Fruit fly (Drosophila melanogaster) whole organism: ENCODE measurements around the gene side-III.

ENCODE experiments used
- CG8478 ChIP-seq: fragments of >200 bp; optimal IDR thresholded peaks from 2 replicates; lab custom pipeline; 2018; ENCODE audit warnings: inconsistent platforms
- Dll ChIP-seq: fragments of >200 bp; optimal IDR thresholded peaks from 2 replicates; lab custom pipeline; 2017
- EcR ChIP-seq, 2 experiments: fragments of >200 bp; optimal IDR thresholded peaks; 2 replicates each; lab custom pipeline; 2017; ENCODE audit warnings: missing biosample characterization in 2 of 2, missing genetic modification characterization in 2 of 2, missing genetic modification reagents in 2 of 2
- pan ChIP-seq: fragments of >200 bp; optimal IDR thresholded peaks from 2 replicates; lab custom pipeline; 2017
- psq ChIP-seq: fragments of >200 bp; optimal IDR thresholded peaks from 2 replicates; lab custom pipeline; 2017
- usp ChIP-seq: fragments of >200 bp; optimal IDR thresholded peaks from 2 replicates; lab custom pipeline; 2017; ENCODE audit warnings: missing biosample characterization, missing genetic modification characterization, mixed read lengths

side-III gene

DNA sequence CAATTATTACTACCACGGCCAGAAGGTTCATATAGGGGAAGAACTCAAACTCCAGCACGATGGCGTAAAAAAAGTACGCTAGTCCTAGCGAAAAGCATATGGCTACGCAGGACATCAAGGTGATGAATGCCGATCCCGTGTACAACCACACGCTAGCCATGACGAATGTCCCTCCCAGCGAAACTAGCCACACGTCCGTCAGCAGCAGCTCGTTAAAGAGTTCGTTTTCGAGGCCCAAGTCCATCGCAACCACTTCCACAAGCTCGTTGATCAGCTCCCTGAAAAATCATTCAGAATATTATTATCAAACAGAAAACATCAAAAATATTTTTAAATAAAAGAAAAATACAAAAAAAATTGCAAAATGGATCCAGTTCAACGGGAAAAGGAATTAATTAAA lies 106.3 kb downstream of the side-III start, which contains the start of gene CG34287:
CG34287 (plus strand) TSS at position 301 of the 400 bp plus-strand sequence.
- no peak for TF ChIP-seq usp (GFP tag; lab: Kevin White, UChicago)
- no peak for TF ChIP-seq EcR (GFP tag; optimal IDR thresholded peaks at IDR 0.05; lab: Kevin White, UChicago)
- TF ChIP-seq CG8478 (lab: Kevin White, UChicago): no peak
- no peak for TF ChIP-seq psq
- no peak for TF ChIP-seq pan
- TF ChIP-seq Dll (lab: Kevin White, UChicago): no peak

DNA sequence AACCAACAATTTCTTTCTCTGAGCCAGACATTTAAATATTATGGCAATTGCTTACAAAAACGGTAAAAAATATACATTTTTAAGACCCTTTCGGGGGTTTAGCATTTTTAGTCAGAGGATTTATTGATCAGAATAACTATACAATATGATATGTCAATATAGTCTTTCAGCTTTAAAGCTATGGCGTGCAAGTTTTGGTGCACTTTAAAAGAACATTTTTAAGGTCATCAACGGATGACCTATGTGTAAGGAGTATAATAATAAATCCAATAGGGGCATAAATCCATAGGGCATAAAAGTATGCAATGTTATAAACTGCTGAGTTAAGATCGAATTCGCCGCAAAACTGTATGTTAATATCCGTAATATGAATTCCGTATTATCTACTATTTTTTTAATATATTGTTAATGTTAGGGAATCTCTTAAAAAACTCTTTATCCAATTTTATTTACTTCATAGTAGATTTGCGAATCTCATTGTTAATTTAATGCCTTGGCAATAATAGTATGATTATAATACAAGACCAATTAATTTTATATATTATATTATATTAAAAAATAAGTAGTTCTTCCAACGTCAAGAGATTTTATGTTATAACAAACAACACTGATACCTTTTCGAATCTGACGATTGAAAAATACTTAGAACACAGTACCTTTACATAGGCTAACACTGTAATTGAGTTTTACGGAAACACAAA lies 112.6 kb downstream of the side-III start, which contains the start of gene CG14676:
CG14676 (plus strand) TSS at position 651 of the 701 bp plus-strand sequence.
- TF ChIP-seq EcR (GFP tag; optimal IDR thresholded peaks at IDR 0.05; lab: Kevin White, UChicago) (no peak), usp (GFP tag; lab: Kevin White, UChicago) (no peak), psq (no peak), CG8478 (lab: Kevin White, UChicago) (no peak), Dll (lab: Kevin White, UChicago) (no peak), pan (no peak)

DNA sequence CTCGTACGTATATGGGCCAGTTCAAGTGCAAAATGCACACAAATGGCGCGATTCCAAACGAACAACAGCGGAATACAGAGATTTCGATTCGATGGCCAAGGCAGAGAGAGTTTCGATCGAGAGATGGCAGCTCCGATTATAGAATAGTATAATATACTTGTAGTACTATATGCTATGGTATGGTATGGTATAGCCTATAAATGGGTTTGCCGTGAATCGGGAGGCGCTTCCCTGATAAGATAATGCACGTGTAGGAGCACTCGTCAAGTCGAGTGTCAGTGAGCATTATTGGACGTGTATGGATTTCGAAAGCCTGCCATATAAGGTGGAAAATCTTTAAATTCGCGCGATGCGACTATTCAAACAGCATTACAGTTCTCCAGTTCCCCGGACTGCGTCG lies 115.8 kb downstream of the side-III start:
- TF ChIP-seq CG8478 (lab: Kevin White, UChicago) (no peak), EcR (GFP tag; optimal IDR thresholded peaks at IDR 0.05; lab: Kevin White, UChicago) (no peak), psq (no peak), pan (no peak), Dll (lab: Kevin White, UChicago) (no peak), usp (GFP tag; lab: Kevin White, UChicago) (no peak)

DNA sequence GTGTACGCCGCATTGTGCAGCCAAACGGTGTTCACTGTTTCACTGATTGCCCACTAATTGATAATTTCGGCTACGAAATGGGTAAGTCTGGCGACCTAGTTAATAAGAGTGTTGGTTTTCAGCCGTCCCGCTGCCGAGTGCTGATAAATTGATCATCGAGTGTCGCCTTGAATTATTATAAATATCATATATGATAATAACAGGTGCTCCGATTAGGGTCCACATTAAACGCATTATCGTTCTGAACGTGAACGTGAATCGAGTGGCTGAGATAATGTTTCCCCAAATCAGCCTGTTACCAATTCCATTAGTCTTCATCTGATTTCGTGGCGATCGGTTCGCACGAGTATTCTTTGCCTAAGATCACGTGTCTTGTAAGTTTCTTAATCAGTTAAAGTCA lies 118.1 kb downstream of the side-III start:
- TF ChIP-seq psq (no peak), CG8478 (lab: Kevin White, UChicago) (no peak), Dll (lab: Kevin White, UChicago) (no peak), pan (no peak), usp (GFP tag; lab: Kevin White, UChicago) (no peak), EcR (GFP tag; optimal IDR thresholded peaks at IDR 0.05; lab: Kevin White, UChicago) (no peak)

DNA sequence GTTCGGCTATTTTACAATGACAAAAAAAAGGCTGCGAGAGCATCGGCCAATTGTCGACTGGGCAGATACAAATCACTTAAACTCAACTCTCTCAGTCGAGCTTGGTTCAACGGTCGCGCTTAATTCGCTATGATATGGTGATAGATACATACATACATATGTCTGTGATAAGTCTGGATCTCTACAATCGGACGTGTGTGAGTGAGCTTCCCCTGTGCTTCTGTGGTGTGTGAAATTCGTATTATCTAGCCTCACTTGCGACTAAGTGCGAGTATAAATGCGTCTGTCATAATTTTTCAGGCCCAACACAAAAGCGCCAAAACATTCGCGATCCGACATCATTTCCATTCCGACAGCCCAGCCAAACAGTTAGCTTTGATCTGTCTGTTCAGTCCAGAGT lies 118.5 kb downstream of the side-III start, which contains the start of gene CG1213:
CG1213 (plus strand) TSS at position 301 of the 400 bp plus-strand sequence.
- TF ChIP-seq EcR (GFP tag; optimal IDR thresholded peaks at IDR 0.05; lab: Kevin White, UChicago) (no peak), CG8478 (lab: Kevin White, UChicago) (no peak), Dll (lab: Kevin White, UChicago) (no peak), usp (GFP tag; lab: Kevin White, UChicago) (no peak), pan (no peak), psq (no peak)

DNA sequence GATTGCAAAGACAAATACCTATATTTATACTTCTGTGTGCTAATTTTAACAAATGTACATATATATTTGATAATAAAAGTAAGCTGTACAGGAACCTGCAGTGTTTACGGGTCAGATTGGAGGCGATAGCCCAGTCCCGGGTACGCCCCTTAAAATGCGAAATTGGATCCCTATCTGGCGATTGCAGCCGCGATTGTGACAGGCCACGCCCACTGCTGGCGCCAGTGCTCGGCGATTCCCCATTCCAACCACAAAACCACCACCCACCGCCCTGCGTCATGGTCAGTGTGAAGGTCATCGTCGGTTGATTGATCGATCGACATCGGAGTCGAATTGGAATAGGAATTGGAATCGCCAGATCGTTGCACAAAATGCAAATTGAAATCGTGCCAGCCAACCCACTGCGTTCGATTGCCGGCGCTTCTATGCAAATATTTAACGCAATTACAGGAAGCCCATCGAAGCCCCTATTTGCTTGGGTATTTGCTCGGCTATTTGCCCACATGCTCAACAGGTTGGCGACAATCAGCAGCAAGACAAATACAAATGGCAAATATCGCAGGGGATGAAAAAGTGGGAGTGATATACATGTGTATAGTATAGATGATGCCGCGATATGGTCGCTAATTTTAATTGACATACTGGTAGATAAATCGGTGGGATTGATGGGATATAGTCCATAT lies 120.5 kb downstream of the side-III start:
- TF ChIP-seq usp (GFP tag; lab: Kevin White, UChicago) (no peak), psq (no peak)

DNA sequence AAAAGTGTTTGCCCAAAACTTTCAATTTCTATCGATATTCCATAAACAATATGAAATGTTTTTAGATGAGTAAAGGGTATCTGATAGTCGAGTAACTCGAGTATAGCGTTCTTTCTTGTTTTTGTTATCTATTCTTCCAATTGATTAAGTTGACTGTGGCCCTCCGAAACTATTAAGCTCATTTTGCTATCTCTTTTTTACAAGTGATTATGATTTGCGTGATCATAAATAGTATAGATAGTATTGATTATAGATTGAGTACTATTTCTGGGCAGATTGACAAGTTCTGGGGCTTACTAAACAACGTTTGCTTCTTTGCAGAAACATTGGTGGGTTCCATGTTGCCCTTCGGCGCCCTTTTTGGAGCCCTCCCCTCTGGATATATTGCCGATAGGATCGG lies 122.8 kb downstream of the side-III start:
- TF ChIP-seq EcR (GFP tag; optimal IDR thresholded peaks at IDR 0.05; lab: Kevin White, UChicago): no peak
- TF ChIP-seq CG8478 (lab: Kevin White, UChicago): no peak
- TF ChIP-seq psq: no peak
- no peak for TF ChIP-seq usp (GFP tag; lab: Kevin White, UChicago)
- no peak for TF ChIP-seq Dll (lab: Kevin White, UChicago)
- TF ChIP-seq pan: no peak

DNA sequence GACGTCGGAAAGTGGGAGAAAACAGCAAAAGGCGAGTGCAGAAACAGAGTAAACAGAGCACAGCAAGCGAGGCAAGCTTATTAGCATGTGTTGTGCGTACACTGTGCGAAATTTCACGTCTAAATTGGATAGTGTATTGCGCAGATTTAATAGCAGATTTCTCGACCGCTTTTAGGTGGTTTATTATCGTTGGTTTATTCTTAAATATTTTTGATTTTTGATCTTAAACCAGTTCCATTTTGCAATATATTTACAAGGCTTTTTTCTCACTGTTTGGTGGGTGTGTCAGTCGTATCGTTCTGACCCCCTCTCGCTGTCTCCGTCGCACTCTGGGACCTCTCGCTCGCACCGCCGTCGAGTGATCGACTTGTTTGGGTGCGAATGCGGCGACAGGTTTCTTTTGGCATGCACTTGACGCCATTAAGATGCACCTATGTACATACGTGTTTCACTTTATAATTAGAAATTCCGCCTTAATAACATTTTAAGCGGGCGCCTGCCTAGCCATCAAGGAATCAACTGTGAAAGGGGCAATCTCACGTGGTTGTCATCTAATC lies 125.3 kb downstream of the side-III start:
- TF ChIP-seq CG8478 (lab: Kevin White, UChicago) (no peak), EcR (GFP tag; optimal IDR thresholded peaks at IDR 0.05; lab: Kevin White, UChicago) (no peak), usp (GFP tag; lab: Kevin White, UChicago) (no peak), Dll (lab: Kevin White, UChicago) (no peak), psq (no peak), pan (no peak)

DNA sequence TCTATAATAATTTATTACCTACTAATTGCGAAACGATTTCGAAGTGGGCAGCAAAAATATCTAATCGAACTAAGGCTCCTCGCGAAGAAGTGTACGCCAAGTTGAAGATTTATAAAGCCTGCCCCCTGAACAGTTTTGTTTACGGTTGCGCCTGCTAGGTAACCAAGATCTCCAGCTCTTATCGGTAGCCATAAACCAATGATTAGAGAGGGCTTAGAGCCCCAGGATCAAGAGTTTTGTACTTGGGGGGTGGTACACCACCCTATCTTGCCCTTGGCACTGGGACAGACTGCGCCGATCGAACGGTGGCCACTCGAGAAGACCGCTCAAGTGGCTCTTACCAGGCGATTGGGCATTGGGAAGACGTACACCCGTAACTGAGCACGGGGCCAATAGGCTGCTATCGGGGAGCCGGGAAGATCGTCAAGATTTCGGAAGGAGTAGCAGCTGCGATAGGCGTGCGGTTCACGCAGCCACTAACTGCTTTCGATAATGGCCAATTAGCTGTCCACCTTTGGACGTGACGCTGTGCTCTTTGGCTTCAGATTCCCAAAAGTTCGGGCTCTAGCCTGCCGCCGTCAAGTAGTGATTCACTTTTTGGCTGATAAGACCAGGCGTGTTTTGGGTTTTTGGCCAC lies 126.9 kb downstream of the side-III start:
- TF ChIP-seq EcR (GFP tag; optimal IDR thresholded peaks at IDR 0.05; lab: Kevin White, UChicago): no peak
- no peak for TF ChIP-seq pan
- no peak for TF ChIP-seq psq
- TF ChIP-seq usp (GFP tag; lab: Kevin White, UChicago): no peak

DNA sequence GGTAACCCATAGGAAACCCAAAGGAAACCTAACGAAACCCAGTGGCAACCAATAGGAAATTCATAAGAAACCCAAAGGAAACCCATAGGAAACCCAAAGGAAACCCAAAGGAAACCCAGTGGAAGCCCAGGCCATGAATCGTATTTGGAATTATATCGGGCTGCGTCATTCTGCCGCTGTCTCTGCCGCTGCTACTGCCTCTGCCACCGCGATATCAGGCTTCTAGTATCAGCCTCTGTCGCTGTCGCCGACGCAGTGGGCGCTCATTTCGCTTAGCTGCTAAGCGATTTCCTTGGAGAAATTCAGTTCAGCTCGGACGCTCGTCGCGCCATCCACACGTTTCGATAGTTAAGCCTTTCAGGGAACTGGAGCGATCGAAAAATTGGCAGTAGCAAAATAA lies 128.0 kb downstream of the side-III start, which contains the start of gene CG1208:
CG1208 (plus strand) TSS at position 301 of the 400 bp plus-strand sequence.
- TF ChIP-seq usp (GFP tag; lab: Kevin White, UChicago) (no peak), psq (no peak), CG8478 (lab: Kevin White, UChicago) (no peak)

DNA sequence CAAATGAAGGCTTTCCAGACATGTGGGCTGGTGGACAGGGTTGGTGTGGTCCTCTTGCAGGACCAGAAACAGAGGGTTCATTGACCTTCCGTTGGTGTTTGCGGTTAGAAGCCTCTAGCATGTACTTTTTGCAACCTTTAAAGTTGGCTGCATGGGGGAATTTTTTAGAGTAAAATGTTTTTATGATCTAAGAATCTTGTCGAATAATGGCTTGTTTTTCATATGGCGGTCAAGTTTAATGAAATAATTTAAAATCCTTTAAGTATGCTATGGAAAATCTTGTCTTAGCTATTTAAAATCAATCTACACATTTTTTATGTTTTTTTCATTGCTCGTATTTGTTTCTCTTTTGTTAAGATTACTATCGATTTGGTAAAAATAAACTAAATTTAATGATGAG lies 129.6 kb downstream of the side-III start, which contains the start of gene glob3:
glob3 (plus strand) TSS at position 301 of the 400 bp plus-strand sequence.
- TF ChIP-seq usp (GFP tag; lab: Kevin White, UChicago): no peak

DNA sequence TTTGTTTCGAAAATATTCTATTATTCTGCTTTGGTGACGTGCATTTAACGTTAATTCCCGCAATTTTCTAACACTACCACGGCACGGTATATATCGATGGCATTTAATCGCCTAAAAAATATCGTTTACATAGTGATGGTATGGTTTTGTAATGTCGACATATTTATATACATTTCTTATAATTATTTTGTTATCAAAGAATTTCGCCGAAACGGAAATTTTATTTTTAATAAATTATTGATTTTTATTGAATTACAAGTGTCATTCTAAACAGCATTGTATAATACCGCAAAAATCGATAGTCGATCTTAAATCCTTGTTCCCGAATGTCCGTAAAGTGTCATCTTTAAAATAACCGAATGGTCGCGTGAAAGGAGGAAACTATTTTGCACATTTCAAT lies 134.9 kb downstream of the side-III start, which contains the start of the genes Sec20 and dgrn:
Sec20 (minus strand) TSS at position 77 of the 400 bp plus-strand sequence.
dgrn (plus strand) TSS at position 160 of the 400 bp plus-strand sequence.
- no peak for TF ChIP-seq Dll (lab: Kevin White, UChicago)
- no peak for TF ChIP-seq CG8478 (lab: Kevin White, UChicago)
- TF ChIP-seq EcR (GFP tag; optimal IDR thresholded peaks at IDR 0.05; lab: Kevin White, UChicago): no peak
- TF ChIP-seq psq: no peak
- no peak for TF ChIP-seq pan
- TF ChIP-seq usp (GFP tag; lab: Kevin White, UChicago): no peak
